Fruit fly (Drosophila melanogaster): Measurements from ENCODE around the gene CG11815.

The CG11815 gene

dm6 chr3L:1967452-1968310 is 3.3 kb downstream of the CG11815 start (continued):
- TF ChIP-seq CG7987 (GFP tag; optimal IDR thresholded peaks at IDR 0.05): peak; percentile 74
- no peak for TF ChIP-seq klu (GFP tag; IDR thresholded peaks at IDR 0.05)
- TF ChIP-seq CG6272 (GFP tag; IDR thresholded peaks at IDR 0.05): no peak
- peak; percentile 61; the same call in 1 of the 2 replicates for TF ChIP-seq crol (GFP tag; IDR thresholded peaks at IDR 0.05)
- peak; percentile 67 for TF ChIP-seq mirr (GFP tag; optimal IDR thresholded peaks at IDR 0.05)
- no peak for TF ChIP-seq Chrac-16 (GFP tag; optimal IDR thresholded peaks at IDR 0.05)
- peak; percentile 71 for TF ChIP-seq cwo (GFP tag; optimal IDR thresholded peaks at IDR 0.05)
- TF ChIP-seq Spps (tag; optimal IDR thresholded peaks at IDR 0.05): no peak
- TF ChIP-seq sob (GFP tag; IDR thresholded peaks at IDR 0.05): peak; percentile 17; the same call in 1 of the 2 replicates
- TF ChIP-seq nmo (GFP tag; optimal IDR thresholded peaks at IDR 0.05): no peak
- TF ChIP-seq Med (GFP tag): peak; percentile 70
- no peak for TF ChIP-seq CG1603 (tag; optimal IDR thresholded peaks at IDR 0.05)
- no peak for TF ChIP-seq TFAM (GFP tag; optimal IDR thresholded peaks at IDR 0.05)
- no peak for TF ChIP-seq nau (GFP tag; optimal IDR thresholded peaks at IDR 0.05)
- no peak for TF ChIP-seq Hmr (GFP tag; optimal IDR thresholded peaks at IDR 0.05)
- 0 out of 4 replicates have a peak, but pooled peaks have one; percentile 81 for TF ChIP-seq chinmo (GFP tag; IDR thresholded peaks at IDR 0.05; ENCODE audit: partially characterized antibody)
- no peak for TF ChIP-seq zen (tag; optimal IDR thresholded peaks at IDR 0.05)
- TF ChIP-seq kni (GFP tag; optimal IDR thresholded peaks at IDR 0.05): no peak
- peak; percentile 35 for TF ChIP-seq Jarid2 (GFP tag; optimal IDR thresholded peaks at IDR 0.05)
- TF ChIP-seq aop (GFP tag; IDR thresholded peaks at IDR 0.05): no peak
- peak; percentile 29 for TF ChIP-seq Hey (tag; optimal IDR thresholded peaks at IDR 0.05)
- no peak for TF ChIP-seq zf30C (GFP tag; optimal IDR thresholded peaks at IDR 0.05)
- peak; percentile 54; the same call in 1 of the 2 replicates for TF ChIP-seq vvl (GFP tag; IDR thresholded peaks at IDR 0.05)
- TF ChIP-seq phol (tag; optimal IDR thresholded peaks at IDR 0.05): no peak
- peak; percentile 6 for TF ChIP-seq Fer1 (GFP tag; optimal IDR thresholded peaks at IDR 0.05)
- no peak for TF ChIP-seq CG6765 (GFP tag; optimal IDR thresholded peaks at IDR 0.05)
- no peak for TF ChIP-seq Asciz (GFP tag; optimal IDR thresholded peaks at IDR 0.05)
- TF ChIP-seq Mes4 (GFP tag; optimal IDR thresholded peaks at IDR 0.05): no peak
- 0 out of 2 replicates have a peak, but pooled peaks have one; percentile 33 for TF ChIP-seq CG7372 (GFP tag; IDR thresholded peaks at IDR 0.05)
- peak; percentile 78 for TF ChIP-seq CG17385 (GFP tag; optimal IDR thresholded peaks at IDR 0.05)
- TF ChIP-seq CG7357 (GFP tag; IDR thresholded peaks at IDR 0.05): no peak
- no peak for TF ChIP-seq CG17829 (tag; optimal IDR thresholded peaks at IDR 0.05)
- TF ChIP-seq ind (GFP tag; optimal IDR thresholded peaks at IDR 0.05): no peak
- TF ChIP-seq gcm2 (GFP tag; optimal IDR thresholded peaks at IDR 0.05): no peak
- peak; percentile 38 for TF ChIP-seq HmgZ (tag; optimal IDR thresholded peaks at IDR 0.05)
- TF ChIP-seq CG11093 (GFP tag; IDR thresholded peaks at IDR 0.05): no peak
- TF ChIP-seq MTF-1 (GFP tag; optimal IDR thresholded peaks at IDR 0.05; ENCODE audit: borderline replicate concordance): no peak
- no peak for TF ChIP-seq CG1233 (GFP tag; optimal IDR thresholded peaks at IDR 0.05)
- TF ChIP-seq BtbVII (GFP tag; optimal IDR thresholded peaks at IDR 0.05): peak; percentile 63
- no peak for TF ChIP-seq CG10274 (GFP tag; optimal IDR thresholded peaks at IDR 0.05)
- no peak for TF ChIP-seq CG16779 (GFP tag; IDR thresholded peaks at IDR 0.05)
- TF ChIP-seq Adf1 (GFP tag; IDR thresholded peaks at IDR 0.05): peak; percentile 9; the same call in 1 of the 2 replicates
- peak; percentile 64 for TF ChIP-seq Nf-YC (tag; optimal IDR thresholded peaks at IDR 0.05)
- no peak for TF ChIP-seq slou (GFP tag; optimal IDR thresholded peaks at IDR 0.05)
- TF ChIP-seq CG10543 (GFP tag; optimal IDR thresholded peaks at IDR 0.05): peak; percentile 91
- TF ChIP-seq toy (GFP tag; IDR thresholded peaks at IDR 0.05): no peak
- TF ChIP-seq CG9437 (GFP tag; optimal IDR thresholded peaks at IDR 0.05): no peak
- TF ChIP-seq CG12155 (GFP tag; optimal IDR thresholded peaks at IDR 0.05): no peak
